Worm (Caenorhabditis elegans) whole organism, L4 larva: Measurements from ENCODE around the gene F34H10.3.

Experiments used
- D1046.2 ChIP-seq: fragments of 200-800 bp; sonication (Bioruptor generic); IDR thresholded peaks from 2 replicates; pipeline ENCODE4 v1.3.6; 2022; ENCODE audit warnings: missing genetic modification characterization, missing compliant biosample characterization
- F26F4.8 ChIP-seq: fragments of 200-800 bp; sonication (Bioruptor generic); conservative IDR thresholded peaks from 2 replicates; pipeline ENCODE4 v1.3.6; 2022; ENCODE audit warnings: missing genetic modification characterization, missing compliant biosample characterization
- F37D6.2 ChIP-seq: sonication (generic microtip); optimal IDR thresholded peaks from 2 replicates; lab custom pipeline; 2016; ENCODE audit warnings: mild to moderate bottlenecking, missing genetic modification characterization, missing compliant biosample characterization
- T26A8.4 ChIP-seq: fragments of 200-800 bp; sonication (Bioruptor generic); IDR thresholded peaks from 2 replicates; pipeline ENCODE4 v1.3.6; 2022; ENCODE audit warnings: missing genetic modification characterization, missing compliant biosample characterization
- aha-1 ChIP-seq: fragments of 150-350 bp; peaks from one replicate; lab custom pipeline; 2014; ENCODE audit warnings: missing biosample characterization, missing genetic modification characterization
- ama-1 ChIP-seq: fragments of 150-350 bp; optimal IDR thresholded peaks from 2 replicates; lab custom pipeline; 2014; ENCODE audit warnings: inconsistent platforms, mixed read lengths
- arid-1 ChIP-seq: fragments of 200-800 bp; sonication (Bioruptor generic); conservative IDR thresholded peaks from 2 replicates; pipeline ENCODE4 v1.3.6; 2022; ENCODE audit warnings: missing genetic modification reagents, missing genetic modification characterization, missing compliant biosample characterization
- ceh-28 ChIP-seq: fragments of 150-350 bp; optimal IDR thresholded peaks from 2 replicates; lab custom pipeline; 2014; ENCODE audit warnings: missing biosample characterization, missing genetic modification reagents, missing genetic modification characterization
- daf-12 ChIP-seq: fragments of 150-350 bp; optimal IDR thresholded peaks from 2 replicates; lab custom pipeline; 2014; ENCODE audit warnings: missing biosample characterization, missing genetic modification reagents, missing genetic modification characterization
- daf-16 ChIP-seq, 3 experiments: sonication (generic microtip); optimal IDR thresholded peaks; 2 replicates each; lab custom pipeline; 2016 to 2017; ENCODE audit warnings: missing genetic modification characterization in 3 of 3, missing genetic modification reagents in 3 of 3, mild to moderate bottlenecking in 2 of 3, missing compliant biosample characterization in 2 of 3, missing biosample characterization in 1 of 3, moderate library complexity in 1 of 3
- dmd-6 ChIP-seq: fragments of 200-800 bp; sonication (Bioruptor generic); IDR thresholded peaks from 2 replicates; pipeline ENCODE4 v1.3.6; 2022; ENCODE audit warnings: missing genetic modification reagents, missing genetic modification characterization, missing compliant biosample characterization
- dmd-9 ChIP-seq: fragments of 200-800 bp; sonication (Bioruptor generic); IDR thresholded peaks from 2 replicates; pipeline ENCODE4 v1.3.6; 2022; ENCODE audit warnings: missing genetic modification reagents, missing genetic modification characterization, missing compliant biosample characterization
- duxl-1 ChIP-seq: sonication (generic microtip); optimal IDR thresholded peaks from 2 replicates; lab custom pipeline; 2016; ENCODE audit warnings: mild to moderate bottlenecking, missing genetic modification characterization, moderate library complexity, missing compliant biosample characterization; ENCODE audit not compliant: poor library complexity
- dve-1 ChIP-seq: sonication (generic microtip); optimal IDR thresholded peaks from 2 replicates; lab custom pipeline; 2017; ENCODE audit warnings: antibody characterized with exemption, mild to moderate bottlenecking, missing genetic modification characterization, missing compliant biosample characterization; ENCODE audit not compliant: insufficient read depth
- fkh-10 ChIP-seq: fragments of 150-350 bp; optimal IDR thresholded peaks from 2 replicates; lab custom pipeline; 2014; ENCODE audit warnings: missing biosample characterization, missing genetic modification reagents, missing genetic modification characterization
- hif-1 ChIP-seq, 2 experiments: sonication (generic microtip); optimal IDR thresholded peaks; 2 replicates each; lab custom pipeline; 2016 to 2017; ENCODE audit warnings: missing compliant biosample characterization in 2 of 2, missing genetic modification characterization in 2 of 2, missing genetic modification reagents in 2 of 2, missing genotype in 2 of 2, mild to moderate bottlenecking in 1 of 2
- hlh-11 ChIP-seq: fragments of 200-800 bp; sonication (Bioruptor generic); optimal IDR thresholded peaks from 2 replicates; lab custom pipeline; 2018; ENCODE audit warnings: mild to moderate bottlenecking, missing genetic modification characterization, missing compliant biosample characterization
- hlh-30 ChIP-seq: sonication (generic microtip); optimal IDR thresholded peaks from 2 replicates; lab custom pipeline; 2017; ENCODE audit warnings: antibody characterized with exemption, mild to moderate bottlenecking, missing genetic modification characterization, missing compliant biosample characterization; ENCODE audit not compliant: insufficient read depth
- madf-5 ChIP-seq, 2 experiments: fragments of 200-800 bp; sonication (Bioruptor generic); IDR thresholded peaks; 2 replicates each; pipeline ENCODE4 v1.3.6; 2022; ENCODE audit warnings: missing compliant biosample characterization in 2 of 2, missing genetic modification characterization in 2 of 2
- mdl-1 ChIP-seq, 2 experiments: fragments of 150-350 bp in 1 of 2; sonication (generic microtip) in 1 of 2; optimal IDR thresholded peaks; 2 replicates each; lab custom pipeline; 2014 to 2017; ENCODE audit warnings: missing biosample characterization in 2 of 2, missing genetic modification characterization in 2 of 2
- mep-1 ChIP-seq: fragments of 150-350 bp; sonication (generic microtip); optimal IDR thresholded peaks from 3 replicates; lab custom pipeline; 2014; ENCODE audit warnings: missing biosample characterization, missing genetic modification characterization
- mxl-3 ChIP-seq: fragments of 200-800 bp; sonication (Bioruptor generic); optimal IDR thresholded peaks from 2 replicates; lab custom pipeline; 2018; ENCODE audit warnings: mild to moderate bottlenecking, missing genetic modification characterization, missing compliant biosample characterization
- nhr-111 ChIP-seq: fragments of 200-800 bp; sonication (Bioruptor generic); optimal IDR thresholded peaks from 2 replicates; lab custom pipeline; 2018; ENCODE audit warnings: mild to moderate bottlenecking, missing genetic modification characterization, missing compliant biosample characterization
- nhr-25 ChIP-seq: sonication (generic microtip); optimal IDR thresholded peaks from 2 replicates; lab custom pipeline; 2017; ENCODE audit warnings: missing genetic modification characterization, mild to moderate bottlenecking, missing compliant biosample characterization, antibody characterized with exemption, moderate library complexity, borderline replicate concordance; ENCODE audit not compliant: insufficient read depth
- nhr-28 ChIP-seq: fragments of 150-350 bp; optimal IDR thresholded peaks from 2 replicates; lab custom pipeline; 2014; ENCODE audit warnings: missing biosample characterization, missing genetic modification characterization
- nhr-41 ChIP-seq: fragments of 200-800 bp; sonication (Bioruptor generic); IDR thresholded peaks from 2 replicates; pipeline ENCODE4 v1.3.6; 2022; ENCODE audit warnings: missing genetic modification reagents, missing genetic modification characterization, missing compliant biosample characterization
- nhr-6 ChIP-seq: fragments of 150-350 bp; optimal IDR thresholded peaks from 2 replicates; lab custom pipeline; 2014; ENCODE audit warnings: missing biosample characterization, missing genetic modification characterization
- php-3 ChIP-seq: fragments of 200-800 bp; sonication (Bioruptor generic); IDR thresholded peaks from 2 replicates; pipeline ENCODE4 v1.3.6; 2022; ENCODE audit warnings: missing genetic modification reagents, missing genetic modification characterization, missing compliant biosample characterization
- pqm-1 ChIP-seq: sonication (generic microtip); optimal IDR thresholded peaks from 2 replicates; lab custom pipeline; 2017; ENCODE audit warnings: missing biosample characterization, missing genetic modification characterization
- spr-1 ChIP-seq: sonication (generic microtip); optimal IDR thresholded peaks from 2 replicates; lab custom pipeline; 2016; ENCODE audit warnings: mild to moderate bottlenecking, missing genetic modification characterization, missing compliant biosample characterization
- spr-3 ChIP-seq: fragments of 200-800 bp; sonication (Bioruptor generic); optimal IDR thresholded peaks from 2 replicates; lab custom pipeline; 2018; ENCODE audit warnings: mild to moderate bottlenecking, missing genetic modification characterization, missing compliant biosample characterization
- unc-62 ChIP-seq, 3 experiments: fragments of 150-350 bp in 1 of 3; sonication (generic microtip); optimal IDR thresholded peaks in 2 of 3; peaks in 1 of 3; 1 replicate in 1 of 3; 2 replicates in 2 of 3; lab custom pipeline; 2014 to 2017; ENCODE audit warnings: missing biosample characterization in 3 of 3, missing genetic modification characterization in 3 of 3, missing genetic modification reagents in 3 of 3, missing genotype in 1 of 3
- zfp-2 ChIP-seq: sonication (generic microtip); optimal IDR thresholded peaks from 2 replicates; lab custom pipeline; 2016; ENCODE audit warnings: mild to moderate bottlenecking, missing genetic modification characterization, missing compliant biosample characterization

The F34H10.3 gene

DNA sequence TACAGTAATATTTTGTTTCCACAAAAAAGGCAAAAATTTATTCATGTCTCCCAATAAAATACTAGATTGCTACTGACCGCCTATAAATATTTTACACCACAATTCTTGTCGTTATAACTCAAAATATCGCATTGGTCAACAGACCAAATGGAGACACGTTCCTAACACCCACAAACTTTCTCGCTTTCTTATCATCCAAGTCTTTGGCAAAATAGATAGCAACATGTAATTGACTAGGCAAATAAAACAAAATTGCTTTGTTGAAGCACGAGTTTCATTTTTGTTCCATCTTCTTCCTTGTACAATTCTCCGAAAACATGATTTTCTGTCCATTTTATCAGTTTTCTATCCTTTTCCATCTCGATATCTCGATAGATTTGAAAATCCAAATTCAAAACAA lies 32.2 kb downstream of the F34H10.3 start:
- TF ChIP-seq hlh-11 (tag; lab: Kevin White, UChicago) (peak; percentile 25), pqm-1 (tag; lab: Kevin White, UChicago) (peak; percentile 77), php-3 (0 out of 2 replicates have a peak, but pooled peaks have one; percentile 34), F37D6.2 (tag; lab: Kevin White, UChicago) (no peak), arid-1 (GFP tag; lab: Robert Waterston, UW) (no peak), daf-16 (GFP tag; optimal IDR thresholded peaks at IDR 0.05; lab: Kevin White, UChicago) (no peak), daf-16 (tag; optimal IDR thresholded peaks at IDR 0.05; lab: Kevin White, UChicago) (peak; percentile 76), dve-1 (tag; lab: Kevin White, UChicago) (peak; percentile 16), nhr-28 (tag; lab: Kevin White, UChicago) (peak; percentile 58), mep-1 (tag; lab: Kevin White, UChicago) (no peak)

DNA sequence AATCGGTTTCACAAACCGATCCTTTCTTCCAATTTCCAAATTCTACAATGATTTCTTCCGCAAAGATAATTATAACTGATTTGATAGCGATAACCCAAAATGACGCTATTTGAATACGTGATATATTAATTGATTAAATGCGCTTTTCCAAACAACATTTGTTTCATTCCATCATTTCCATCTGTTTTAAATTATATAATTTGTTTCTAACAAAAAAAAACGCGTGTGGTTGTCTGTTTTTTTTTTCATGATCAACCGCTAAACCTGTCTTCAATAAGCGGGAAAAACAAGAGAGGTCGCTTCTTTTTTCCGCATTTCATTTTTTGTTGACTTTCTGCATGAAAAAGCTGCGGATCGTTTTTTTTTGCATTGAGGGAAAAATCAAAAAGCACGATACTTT lies 37.5 kb downstream of the F34H10.3 start:
- TF ChIP-seq nhr-111 (GFP tag; lab: Kevin White, UChicago): no peak
- TF ChIP-seq D1046.2 (GFP tag; lab: Robert Waterston, UW): no peak
- no peak for TF ChIP-seq hlh-30 (tag; lab: Kevin White, UChicago)

DNA sequence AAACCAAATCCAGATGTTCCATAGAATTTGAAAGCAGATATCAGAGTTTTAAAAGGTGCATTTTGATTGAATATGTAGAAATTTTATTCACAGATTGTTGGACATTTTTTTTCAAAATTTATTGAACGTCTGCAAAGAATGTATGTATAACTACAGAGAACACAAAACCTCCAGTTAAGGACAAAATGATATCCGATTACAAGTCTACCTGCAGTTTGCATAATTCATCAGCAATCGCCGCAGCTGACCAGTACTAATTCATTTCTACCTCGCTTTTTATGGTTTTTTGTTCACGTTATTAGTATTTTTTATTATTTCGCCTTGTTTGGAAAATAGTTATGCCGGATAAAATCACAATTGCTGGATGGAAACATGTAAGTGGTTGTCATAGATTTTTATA lies 45.7 kb downstream of the F34H10.3 start, which contains the start of gene del-8:
Gene del-8 (plus strand): TSS at position 301 of the 400 bp plus-strand sequence.
- no peak for TF ChIP-seq ama-1
- TF ChIP-seq dmd-6: no peak
- no peak for TF ChIP-seq spr-3 (GFP tag; lab: Kevin White, UChicago)
- TF ChIP-seq T26A8.4 (GFP tag; lab: Robert Waterston, UW): no peak
- no peak for TF ChIP-seq ceh-28 (tag; lab: Kevin White, UChicago)
- TF ChIP-seq zfp-2: no peak
- no peak for TF ChIP-seq fkh-10
- TF ChIP-seq nhr-25 (tag; lab: Kevin White, UChicago): no peak
- TF ChIP-seq daf-12: no peak
- TF ChIP-seq nhr-6 (tag; lab: Kevin White, UChicago): no peak
- TF ChIP-seq madf-5 (GFP tag; IDR thresholded peaks at IDR 0.05; lab: Robert Waterston, UW): no peak
- TF ChIP-seq hif-1 (tag; optimal IDR thresholded peaks at IDR 0.05; lab: Kevin White, UChicago): no peak
- TF ChIP-seq, all 104 proteins: peak for 0

DNA sequence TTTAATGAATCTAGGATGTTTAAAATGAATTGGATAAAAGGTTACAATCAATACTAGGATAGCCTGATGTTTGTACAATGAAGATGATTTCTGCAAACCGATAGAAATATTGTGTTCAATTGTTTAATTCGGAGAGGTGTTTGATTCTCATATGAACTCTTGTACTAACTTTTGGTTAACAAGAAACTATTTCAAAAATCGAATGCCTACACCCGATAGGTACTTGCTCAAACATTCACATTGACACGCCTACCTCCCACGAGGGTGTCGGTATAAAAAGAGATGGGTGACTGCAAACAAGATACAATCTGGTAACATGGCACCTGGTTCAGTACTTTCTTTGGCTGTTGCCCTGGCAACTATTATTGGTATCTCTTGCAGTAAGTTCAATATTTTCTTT lies 47.2 kb downstream of the F34H10.3 start, which contains the start of gene gpx-3:
Gene gpx-3 (plus strand): TSS at position 301 of the 400 bp plus-strand sequence.
- TF ChIP-seq aha-1 (tag; lab: Kevin White, UChicago) (peak; percentile 15), dmd-9 (GFP tag; lab: Robert Waterston, UW) (no peak)

DNA sequence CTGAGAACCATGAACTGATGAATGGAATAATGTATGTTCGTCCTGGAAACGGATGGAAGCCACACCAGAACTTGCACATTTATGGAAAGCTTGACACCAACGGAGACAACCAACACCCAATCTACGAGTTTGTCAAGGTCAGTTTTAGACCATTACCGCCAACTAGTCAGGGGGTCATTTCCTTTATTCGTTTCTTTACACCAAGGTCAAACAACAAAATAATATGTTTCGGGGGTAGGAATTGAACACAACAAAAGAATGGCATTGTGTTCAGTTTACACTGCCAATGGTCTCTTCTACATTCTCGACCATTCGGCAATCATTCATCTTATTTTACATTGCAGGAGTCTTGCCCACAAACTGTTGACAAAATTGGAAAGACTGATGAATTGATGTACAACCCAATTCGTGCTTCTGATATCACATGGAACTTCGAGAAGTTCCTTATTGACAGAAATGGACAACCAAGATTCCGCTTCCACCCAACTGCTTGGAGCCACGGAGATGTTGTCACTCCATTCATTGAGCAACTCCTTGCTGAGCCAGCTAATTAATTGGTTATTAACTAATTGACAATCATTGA lies 49.1 kb downstream of the F34H10.3 start:
- peak in 1 of 2 experiments; percentile 96 for TF ChIP-seq unc-62 (GFP tag; optimal IDR thresholded peaks at IDR 0.05 in 1 of 2; lab: Kevin White, UChicago)
- TF ChIP-seq unc-62 (tag; optimal IDR thresholded peaks at IDR 0.05; lab: Kevin White, UChicago): no peak
- TF ChIP-seq nhr-41 (GFP tag; lab: Robert Waterston, UW): no peak
- TF ChIP-seq, all 104 proteins: peak for 1

DNA sequence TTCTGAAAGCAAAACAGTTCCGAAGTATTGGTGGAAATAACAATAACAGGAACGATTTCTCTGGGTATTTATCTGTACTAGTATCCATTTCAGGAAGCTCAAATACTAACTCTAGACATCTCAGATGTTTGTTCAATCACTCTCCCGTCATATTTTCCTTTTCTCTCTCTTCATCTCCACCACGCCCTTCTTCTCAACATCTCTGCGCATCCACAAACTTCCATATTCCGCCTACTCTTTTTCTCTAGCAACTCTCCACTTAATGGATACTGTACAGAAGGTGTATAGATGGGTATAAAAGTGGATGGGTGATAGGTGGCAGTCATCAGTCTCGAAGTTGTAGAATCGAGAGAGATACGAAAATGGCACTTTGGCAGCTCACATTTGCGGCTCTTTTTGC lies 50.5 kb downstream of the F34H10.3 start, which contains the start of gene gpx-5:
Gene gpx-5 (plus strand): TSS at position 336 of the 400 bp plus-strand sequence.
- peak; percentile 14 for TF ChIP-seq mxl-3
- peak; percentile 12 for TF ChIP-seq aha-1 (tag; lab: Kevin White, UChicago)
- no peak for TF ChIP-seq F26F4.8
- peak; percentile 1 for TF ChIP-seq dve-1 (tag; lab: Kevin White, UChicago)
- peak in 1 of 2 experiments; percentile 30 for TF ChIP-seq mdl-1 (tag; optimal IDR thresholded peaks at IDR 0.05; lab: Kevin White, UChicago)
- TF ChIP-seq unc-62 (GFP tag; optimal IDR thresholded peaks at IDR 0.05 in 1 of 2; lab: Kevin White, UChicago): peak in 1 of 2 experiments; percentile 87
- TF ChIP-seq unc-62 (tag; optimal IDR thresholded peaks at IDR 0.05; lab: Kevin White, UChicago): no peak
- TF ChIP-seq spr-1 (tag; lab: Kevin White, UChicago): no peak
- TF ChIP-seq duxl-1 (tag; lab: Kevin White, UChicago): no peak
- peak; percentile 35 for TF ChIP-seq nhr-28 (tag; lab: Kevin White, UChicago)
- TF ChIP-seq, all 104 proteins: peak for 6
